Worm (Caenorhabditis elegans) whole organism, young adult: ENCODE measurements around the gene Y39F10A.1.
"Not testable (repeated sequence)": the region's sequence is repeated elsewhere in the genome, so short reads cannot be mapped to it uniquely, and the experiment has no call there.

Experiments
- B0261.1 ChIP-seq: sonication (generic microtip); optimal IDR thresholded peaks from 2 replicates; lab custom pipeline; 2016; ENCODE audit warnings: mild to moderate bottlenecking, missing genetic modification characterization, moderate library complexity, missing compliant biosample characterization
- D2030.7 ChIP-seq: fragments of 200-800 bp; sonication (Bioruptor generic); IDR thresholded peaks from 2 replicates; pipeline ENCODE4 v1.3.6; 2022; ENCODE audit warnings: missing genetic modification reagents, missing genetic modification characterization, missing compliant biosample characterization
- F37B4.10 ChIP-seq: fragments of 200-800 bp; sonication (Bioruptor generic); IDR thresholded peaks from 2 replicates; pipeline ENCODE4 v1.3.6; 2022; ENCODE audit warnings: missing genetic modification characterization, missing compliant biosample characterization
- K11D2.4 ChIP-seq: fragments of 200-800 bp; sonication (Bioruptor generic); IDR thresholded peaks from 2 replicates; pipeline ENCODE4 v1.3.6; 2022; ENCODE audit warnings: missing genetic modification reagents, missing genetic modification characterization, missing compliant biosample characterization
- K12H6.12 ChIP-seq: fragments of 200-800 bp; sonication (Bioruptor generic); optimal IDR thresholded peaks from 2 replicates; lab custom pipeline; 2018; ENCODE audit warnings: mild to moderate bottlenecking, missing genetic modification characterization, missing compliant biosample characterization
- Y56A3A.18 ChIP-seq: fragments of 200-800 bp; sonication (Bioruptor generic); IDR thresholded peaks from 2 replicates; pipeline ENCODE4 v1.3.6; 2022; ENCODE audit warnings: missing genetic modification reagents, missing genetic modification characterization, missing compliant biosample characterization
- Y79H2A.3 ChIP-seq: fragments of 200-800 bp; sonication (Bioruptor generic); conservative IDR thresholded peaks from 2 replicates; pipeline ENCODE4 v1.3.6; 2022; ENCODE audit warnings: missing genetic modification reagents, missing genetic modification characterization, missing compliant biosample characterization
- aptf-3 ChIP-seq: fragments of 200-800 bp; sonication (Bioruptor generic); IDR thresholded peaks from 2 replicates; pipeline ENCODE4 v1.3.6; 2022; ENCODE audit warnings: missing genetic modification characterization, missing compliant biosample characterization
- ccch-3 ChIP-seq: fragments of 200-800 bp; sonication (Bioruptor generic); optimal IDR thresholded peaks from 2 replicates; lab custom pipeline; 2018; ENCODE audit warnings: mild to moderate bottlenecking, missing genetic modification characterization, missing compliant biosample characterization
- cebp-2 ChIP-seq: fragments of 200-800 bp; sonication (Bioruptor generic); IDR thresholded peaks from 2 replicates; pipeline ENCODE4 v1.3.6; 2022; ENCODE audit warnings: missing genetic modification characterization, missing compliant biosample characterization
- ceh-27 ChIP-seq: fragments of 200-800 bp; sonication (Bioruptor generic); optimal IDR thresholded peaks from 2 replicates; lab custom pipeline; 2018; ENCODE audit warnings: mild to moderate bottlenecking, missing genetic modification characterization, moderate library complexity, missing compliant biosample characterization
- egl-18 ChIP-seq: fragments of 200-800 bp; sonication (Bioruptor generic); IDR thresholded peaks from 2 replicates; pipeline ENCODE4 v1.3.6; 2022; ENCODE audit warnings: missing genetic modification reagents, missing genetic modification characterization, missing compliant biosample characterization
- egl-44 ChIP-seq: fragments of 200-800 bp; sonication (Bioruptor generic); IDR thresholded peaks from 2 replicates; pipeline ENCODE4 v1.3.6; 2022; ENCODE audit warnings: missing genetic modification reagents, missing genetic modification characterization, missing compliant biosample characterization
- fkh-3 ChIP-seq: sonication (generic microtip); optimal IDR thresholded peaks from 2 replicates; lab custom pipeline; 2016; ENCODE audit warnings: mild to moderate bottlenecking, missing genetic modification characterization, missing compliant biosample characterization
- let-607 ChIP-seq, 2 experiments: fragments of 200-800 bp in 1 of 2; sonication (Bioruptor generic) in 1 of 2; sonication (generic microtip) in 1 of 2; optimal IDR thresholded peaks; 2 replicates each; lab custom pipeline; 2016 to 2018; ENCODE audit warnings: mild to moderate bottlenecking in 2 of 2, missing compliant biosample characterization in 2 of 2, missing genetic modification characterization in 2 of 2, moderate library complexity in 2 of 2, missing genotype in 1 of 2
- madf-6 ChIP-seq: fragments of 200-800 bp; sonication (Bioruptor generic); IDR thresholded peaks from 2 replicates; pipeline ENCODE4 v1.3.6; 2022; ENCODE audit warnings: missing genetic modification reagents, missing genetic modification characterization, missing compliant biosample characterization
- madf-8 ChIP-seq: fragments of 200-800 bp; sonication (Bioruptor generic); conservative IDR thresholded peaks from 2 replicates; pipeline ENCODE4 v1.3.6; 2022; ENCODE audit warnings: missing genetic modification reagents, missing genetic modification characterization, missing compliant biosample characterization
- mxl-1 ChIP-seq: sonication (generic microtip); optimal IDR thresholded peaks from 2 replicates; lab custom pipeline; 2016; ENCODE audit warnings: missing genetic modification characterization, missing compliant biosample characterization
- nhr-120 ChIP-seq: fragments of 200-800 bp; sonication (Bioruptor generic); IDR thresholded peaks from 2 replicates; pipeline ENCODE4 v1.3.6; 2022; ENCODE audit warnings: missing genetic modification characterization, missing compliant biosample characterization
- nhr-80 ChIP-seq: sonication (generic microtip); optimal IDR thresholded peaks from 2 replicates; lab custom pipeline; 2016; ENCODE audit warnings: missing genetic modification characterization, missing compliant biosample characterization
- snpc-4 ChIP-seq, 5 experiments: fragments of 150-350 bp in 1 of 5; sonication (generic microtip) in 4 of 5; optimal IDR thresholded peaks; 2 replicates each; lab custom pipeline; 2014 to 2018; ENCODE audit warnings: missing genetic modification characterization in 5 of 5, missing biosample characterization in 3 of 5, antibody characterized with exemption in 2 of 5, mild to moderate bottlenecking in 2 of 5, missing compliant biosample characterization in 2 of 5, missing genotype in 2 of 5, moderate library complexity in 2 of 5, missing genetic modification reagents in 1 of 5
- zim-3 ChIP-seq: sonication (generic microtip); optimal IDR thresholded peaks from 2 replicates; lab custom pipeline; 2017; ENCODE audit warnings: mild to moderate bottlenecking, missing genetic modification characterization, moderate library complexity, missing compliant biosample characterization
- ztf-22 ChIP-seq: fragments of 200-800 bp; sonication (Bioruptor generic); optimal IDR thresholded peaks from 2 replicates; lab custom pipeline; 2018; ENCODE audit warnings: mild to moderate bottlenecking, missing genetic modification characterization, moderate library complexity, missing compliant biosample characterization
- ztf-26 ChIP-seq: sonication (generic microtip); optimal IDR thresholded peaks from 2 replicates; lab custom pipeline; 2017; ENCODE audit warnings: missing genetic modification characterization, missing compliant biosample characterization

Gene Y39F10A.1

DNA sequence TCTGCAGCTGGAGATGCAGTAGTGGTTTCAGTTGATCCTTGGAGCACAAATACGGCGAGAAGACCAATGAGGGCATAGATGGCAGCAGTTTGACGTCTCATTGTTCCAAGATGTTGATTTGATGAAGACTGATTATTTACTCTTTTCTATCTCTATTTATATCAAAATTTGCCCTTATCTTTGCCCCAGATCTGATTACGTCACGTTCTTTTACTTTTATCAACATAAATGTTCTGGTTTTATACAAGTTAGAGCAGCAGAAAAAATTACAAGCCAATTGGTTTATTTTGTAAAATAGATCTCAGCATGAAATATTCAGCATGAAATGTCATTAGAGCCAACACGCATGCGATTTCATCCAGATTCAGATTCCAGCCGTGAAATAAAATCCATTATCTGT lies 47.6 kb downstream of the Y39F10A.1 start, which contains the start of gene msrp-4:
TSS of gene msrp-4 (minus strand) at position 101 of the 400 bp plus-strand sequence.
- not testable (repeated sequence) for TF ChIP-seq F37B4.10 (GFP tag; lab: Robert Waterston, UW); K12H6.12 (tag; lab: Kevin White, UChicago); D2030.7 (GFP tag; lab: Robert Waterston, UW)

DNA sequence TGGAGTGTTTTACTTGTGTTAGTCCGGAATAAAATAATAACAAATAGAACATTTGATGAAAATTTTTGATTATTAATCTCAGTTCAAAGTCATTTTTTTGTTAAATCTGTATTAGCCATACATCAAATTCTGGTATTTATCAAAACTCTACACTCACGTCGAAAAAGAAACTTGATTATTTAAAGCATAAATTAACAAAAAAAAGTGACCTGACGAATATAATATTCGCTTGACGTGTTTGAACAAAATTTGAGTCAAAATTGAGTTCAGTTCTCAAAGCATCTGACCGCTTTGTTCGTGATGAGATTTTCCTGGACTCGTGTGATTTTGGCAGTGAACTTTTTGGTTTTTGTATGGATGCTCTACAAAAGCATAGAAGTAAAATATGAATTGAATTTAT lies 48.4 kb downstream of the Y39F10A.1 start, which contains the start of gene F46F5.10:
TSS of gene F46F5.10 (plus strand) at position 301 of the 400 bp plus-strand sequence.
- TF ChIP-seq K11D2.4 (GFP tag; lab: Robert Waterston, UW) = no peak
- no peak for TF ChIP-seq let-607 (tag; optimal IDR thresholded peaks at IDR 0.05; lab: Kevin White, UChicago)
- no peak for TF ChIP-seq egl-18 (GFP tag; lab: Robert Waterston, UW)
- no peak for TF ChIP-seq madf-8 (GFP tag; lab: Robert Waterston, UW)
- no peak for TF ChIP-seq zim-3 (tag; lab: Kevin White, UChicago)
- no peak for TF ChIP-seq nhr-80 (tag; lab: Kevin White, UChicago)
- TF ChIP-seq Y79H2A.3 (GFP tag; lab: Robert Waterston, UW) = no peak
- TF ChIP-seq ccch-3 (GFP tag; lab: Kevin White, UChicago) = no peak
- TF ChIP-seq ceh-27 = no peak
- no peak for TF ChIP-seq fkh-3 (tag; lab: Kevin White, UChicago)
- TF ChIP-seq ztf-26 (tag; lab: Kevin White, UChicago) = no peak
- TF ChIP-seq mxl-1 (tag; lab: Kevin White, UChicago) = no peak

DNA sequence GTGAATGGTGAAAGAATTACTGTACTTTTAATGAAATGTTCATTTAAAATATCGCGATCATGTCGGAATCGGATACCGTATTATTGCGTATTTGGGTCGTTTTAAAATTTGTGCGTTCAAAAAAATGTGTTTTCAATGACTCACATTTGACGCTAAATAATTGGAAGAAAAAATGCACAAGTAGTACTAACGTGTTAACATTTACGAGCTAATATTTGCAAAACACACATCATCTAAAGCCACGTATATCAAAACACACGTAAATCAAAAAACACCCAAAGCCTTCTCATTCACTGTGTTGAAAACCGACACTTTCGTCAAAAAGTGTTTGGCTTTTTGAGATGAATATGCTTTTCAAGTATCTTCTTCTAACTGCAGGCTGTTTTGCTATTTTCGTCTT lies 50.4 kb downstream of the Y39F10A.1 start, which contains the start of gene F28A10.1:
TSS of gene F28A10.1 (plus strand) at position 301 of the 400 bp plus-strand sequence.
- TF ChIP-seq ztf-22 (GFP tag; lab: Kevin White, UChicago) = no peak
- no peak for TF ChIP-seq Y56A3A.18
- no peak for TF ChIP-seq let-607 (tag; optimal IDR thresholded peaks at IDR 0.05; lab: Kevin White, UChicago)
- TF ChIP-seq snpc-4 (GFP tag; optimal IDR thresholded peaks at IDR 0.05; lab: Kevin White, UChicago) = no peak
- TF ChIP-seq snpc-4 (tag; optimal IDR thresholded peaks at IDR 0.05; lab: Kevin White, UChicago) = no peak
- TF ChIP-seq K11D2.4 (GFP tag; lab: Robert Waterston, UW) = no peak
- TF ChIP-seq B0261.1 = no peak
- no peak for TF ChIP-seq egl-44 (GFP tag; lab: Robert Waterston, UW)
- no peak for TF ChIP-seq aptf-3
- no peak for TF ChIP-seq madf-6
- TF ChIP-seq nhr-120 (GFP tag; lab: Robert Waterston, UW) = no peak
- TF ChIP-seq cebp-2 (GFP tag; lab: Robert Waterston, UW) = no peak
